Worm (Caenorhabditis elegans): ENCODE measurements around the gene dna-2.

DNA sequence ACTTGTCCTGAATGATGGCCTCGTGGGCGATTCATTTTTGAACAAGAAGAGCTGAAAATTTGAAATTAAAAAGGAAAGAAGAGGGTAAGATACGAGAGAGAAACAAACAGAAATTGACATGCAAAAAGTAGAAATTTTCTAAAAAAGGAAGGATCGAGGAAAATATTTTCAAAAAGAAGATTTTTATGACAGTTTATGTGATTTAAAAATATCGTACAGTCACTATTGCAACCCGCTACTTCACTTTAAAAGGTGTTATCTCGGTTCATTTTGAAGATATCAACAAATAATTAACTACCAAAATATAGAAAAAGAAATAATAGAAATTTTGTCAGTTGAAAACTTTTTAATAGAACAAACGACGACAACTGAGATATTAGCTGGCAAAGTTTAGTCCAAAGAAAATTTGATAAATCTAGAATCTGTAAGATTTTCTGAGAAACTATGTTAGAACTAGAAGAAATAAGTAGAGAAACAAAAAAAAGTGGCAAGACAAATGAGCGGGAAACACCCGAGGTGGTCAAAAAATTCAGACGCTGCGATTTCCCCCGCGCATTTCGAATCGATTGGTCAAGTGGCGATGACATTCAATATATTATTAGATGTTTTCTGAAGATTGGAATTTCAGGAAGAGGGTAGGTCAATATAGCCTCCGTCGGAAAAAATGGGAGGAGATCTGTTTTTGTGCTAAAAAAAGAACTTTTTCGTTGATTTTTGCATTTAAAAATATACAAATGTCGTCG lies 45.5 kb downstream of the dna-2 start, which contains the start of gene Y6D1A.1:
- no peak for TF ChIP-seq fkh-10 (GFP tag; optimal IDR thresholded peaks at IDR 0.05)
- TF ChIP-seq xbp-1 (tag; optimal IDR thresholded peaks at IDR 0.05) = no peak
- TF ChIP-seq nhr-77 (tag; optimal IDR thresholded peaks at IDR 0.05) = no peak
- TF ChIP-seq dpl-1 (GFP tag; optimal IDR thresholded peaks at IDR 0.05) = no peak
- TF ChIP-seq mep-1 (tag; optimal IDR thresholded peaks at IDR 0.05) = no peak
- TF ChIP-seq elt-3 (tag; optimal IDR thresholded peaks at IDR 0.05) = no peak
- no peak for TF ChIP-seq ceh-88 (GFP tag; IDR thresholded peaks at IDR 0.05)
- no peak for TF ChIP-seq nhr-237 (tag; optimal IDR thresholded peaks at IDR 0.05)
- no peak for TF ChIP-seq aha-1 (tag; optimal IDR thresholded peaks at IDR 0.05)
- TF ChIP-seq egl-27 (tag; optimal IDR thresholded peaks at IDR 0.05) = no peak
- TF ChIP-seq ztf-11 (tag; optimal IDR thresholded peaks at IDR 0.05) = no peak
- no peak for TF ChIP-seq unc-86 (tag; optimal IDR thresholded peaks at IDR 0.05)
- TF ChIP-seq unc-130 (tag; optimal IDR thresholded peaks at IDR 0.05) = no peak
- TF ChIP-seq lin-39 (tag; optimal IDR thresholded peaks at IDR 0.05) = no peak

Measured in whole organism, L1 larva.